Worm (Caenorhabditis elegans) whole organism, L4/young adult: ENCODE measurements around the gene clec-173.

ENCODE experiments used
- dao-5 ChIP-seq: sonication (generic microtip); optimal IDR thresholded peaks from 2 replicates; lab custom pipeline; 2016; ENCODE audit warnings: missing genotype, missing genetic modification characterization, moderate library complexity, missing compliant biosample characterization
- him-1 ChIP-seq: sonication (generic microtip); optimal IDR thresholded peaks from 2 replicates; lab custom pipeline; 2016; ENCODE audit warnings: missing genotype, missing genetic modification reagents, missing genetic modification characterization, missing compliant biosample characterization

- no peak for TF ChIP-seq dao-5 (tag; lab: Kevin White, UChicago)
- no peak for TF ChIP-seq him-1 (tag; lab: Kevin White, UChicago)
Measured at ce11 chrIV:3296578-3297549, 29.4 kb upstream of the clec-173 start.
